Worm (Caenorhabditis elegans): ENCODE data around the gene C01G12.16.

C01G12.16 gene

ce11 chrIII:4164071-4164470 lies 3.0 kb downstream of the C01G12.16 start, which contains the start of gene C16C10.8:
Gene C16C10.8 (minus strand): TSS chrIII:4164171.
- TF ChIP-seq pqm-1 (tag; optimal IDR thresholded peaks at IDR 0.05) (no peak), fkh-10 (GFP tag; optimal IDR thresholded peaks at IDR 0.05) (no peak), eyg-1 (tag; optimal IDR thresholded peaks at IDR 0.05) (no peak), ets-4 (tag; optimal IDR thresholded peaks at IDR 0.05) (no peak), elt-4 (tag; optimal IDR thresholded peaks at IDR 0.05) (no peak), ceh-30 (tag; optimal IDR thresholded peaks at IDR 0.05) (no peak), K02D7.2 (tag; optimal IDR thresholded peaks at IDR 0.05) (no peak), hlh-8 (tag; optimal IDR thresholded peaks at IDR 0.05) (no peak), lin-11 (tag; optimal IDR thresholded peaks at IDR 0.05) (no peak), unc-55 (GFP tag; optimal IDR thresholded peaks at IDR 0.05) (no peak), ceh-34 (tag; optimal IDR thresholded peaks at IDR 0.05) (no peak), ceh-45 (GFP tag; IDR thresholded peaks at IDR 0.05) (no peak), pha-4 (tag; optimal IDR thresholded peaks at IDR 0.05) (no peak), lim-6 (tag; optimal IDR thresholded peaks at IDR 0.05) (no peak), fax-1 (tag; optimal IDR thresholded peaks at IDR 0.05) (no peak), ceh-18 (tag; optimal IDR thresholded peaks at IDR 0.05) (no peak), C08G9.2 (tag; optimal IDR thresholded peaks at IDR 0.05) (no peak), ama-1 (optimal IDR thresholded peaks at IDR 0.05) (no peak), nhr-11 (tag; optimal IDR thresholded peaks at IDR 0.05) (no peak)

ce11 chrIII:4166745-4167144 lies 5.7 kb downstream of the C01G12.16 start, which contains the start of gene rnf-5:
Gene rnf-5 (minus strand): TSS chrIII:4166845.
- TF ChIP-seq dve-1 (tag; optimal IDR thresholded peaks at IDR 0.05): no peak
- no peak for TF ChIP-seq hlh-15 (tag; optimal IDR thresholded peaks at IDR 0.05)
- no peak for TF ChIP-seq ceh-6 (GFP tag; optimal IDR thresholded peaks at IDR 0.05)
- no peak for TF ChIP-seq gmeb-2 (tag; optimal IDR thresholded peaks at IDR 0.05)
- TF ChIP-seq pag-3 (tag; optimal IDR thresholded peaks at IDR 0.05; ENCODE audit: borderline replicate concordance): no peak
- no peak for TF ChIP-seq ceh-2 (tag; optimal IDR thresholded peaks at IDR 0.05)
- TF ChIP-seq ceh-18 (tag; optimal IDR thresholded peaks at IDR 0.05): no peak
- TF ChIP-seq ref-2 (tag; optimal IDR thresholded peaks at IDR 0.05): no peak
- no peak for TF ChIP-seq C08G9.2 (tag; optimal IDR thresholded peaks at IDR 0.05)
- no peak for TF ChIP-seq ceh-14 (tag; optimal IDR thresholded peaks at IDR 0.05)
- TF ChIP-seq sdc-2 (tag; optimal IDR thresholded peaks at IDR 0.05): no peak
- TF ChIP-seq C38D4.7 (GFP tag; optimal IDR thresholded peaks at IDR 0.05): no peak
- TF ChIP-seq ceh-19 (GFP tag; optimal IDR thresholded peaks at IDR 0.05): no peak
- TF ChIP-seq pha-2 (tag; optimal IDR thresholded peaks at IDR 0.05): no peak
- no peak for TF ChIP-seq ceh-31 (tag; optimal IDR thresholded peaks at IDR 0.05)
- TF ChIP-seq lin-11 (tag; optimal IDR thresholded peaks at IDR 0.05): no peak
- TF ChIP-seq K02D7.2 (tag; optimal IDR thresholded peaks at IDR 0.05): no peak
- no peak for TF ChIP-seq sox-4 (tag; optimal IDR thresholded peaks at IDR 0.05)

- TF ChIP-seq mec-3 (tag; optimal IDR thresholded peaks at IDR 0.05; ENCODE audit: borderline replicate concordance): no peak
- no peak for TF ChIP-seq F13H6.1 (tag; optimal IDR thresholded peaks at IDR 0.05)
- no peak for TF ChIP-seq fkh-10 (GFP tag; optimal IDR thresholded peaks at IDR 0.05)
- no peak for TF ChIP-seq nfya-1 (tag; optimal IDR thresholded peaks at IDR 0.05)
- no peak for TF ChIP-seq ceh-6 (GFP tag; optimal IDR thresholded peaks at IDR 0.05)
- no peak for TF ChIP-seq C38D4.7 (GFP tag; optimal IDR thresholded peaks at IDR 0.05)
- no peak for TF ChIP-seq ceh-14 (tag; optimal IDR thresholded peaks at IDR 0.05)
- no peak for TF ChIP-seq elt-2 (tag; optimal IDR thresholded peaks at IDR 0.05)
- no peak for TF ChIP-seq dve-1 (tag; optimal IDR thresholded peaks at IDR 0.05)
- TF ChIP-seq ceh-24 (tag; optimal IDR thresholded peaks at IDR 0.05): no peak
- TF ChIP-seq elt-4 (tag; optimal IDR thresholded peaks at IDR 0.05): no peak
- TF ChIP-seq hlh-8 (tag; optimal IDR thresholded peaks at IDR 0.05): no peak
- no peak for TF ChIP-seq sdc-2 (tag; optimal IDR thresholded peaks at IDR 0.05)
- no peak for TF ChIP-seq pax-1 (tag; optimal IDR thresholded peaks at IDR 0.05)
- no peak for TF ChIP-seq pha-2 (tag; optimal IDR thresholded peaks at IDR 0.05)
- no peak for TF ChIP-seq unc-55 (GFP tag; optimal IDR thresholded peaks at IDR 0.05)
- no peak for TF ChIP-seq madf-2 (tag; optimal IDR thresholded peaks at IDR 0.05)
- no peak for TF ChIP-seq pha-4 (tag; optimal IDR thresholded peaks at IDR 0.05)
- no peak for TF ChIP-seq pros-1 (tag; optimal IDR thresholded peaks at IDR 0.05)
These were observed 7.6 kb downstream of the C01G12.16 start, which contains the start of gene ccdc-55 for ce11 chrIII:4168665-4169064. Gene ccdc-55 (minus strand): TSS chrIII:4168765.
